Fruit fly (Drosophila melanogaster) whole organism, adult: ENCODE data around the gene Dref.

Experiments used
- CG11617 ChIP-seq: fragments of 200-800 bp; sonication (Bioruptor generic); optimal IDR thresholded peaks from 2 replicates; lab custom pipeline; 2017; ENCODE audit warnings: mild to moderate bottlenecking, missing biosample characterization, missing genetic modification reagents, missing genetic modification characterization
- CG12768 ChIP-seq: fragments of 200-800 bp; sonication (Bioruptor generic); optimal IDR thresholded peaks from 2 replicates; lab custom pipeline; 2017; ENCODE audit warnings: missing biosample characterization, missing genetic modification characterization, mild to moderate bottlenecking, moderate library complexity, missing genetic modification reagents
- CG14711 ChIP-seq: fragments of 200-800 bp; sonication (Bioruptor generic); optimal IDR thresholded peaks from 2 replicates; lab custom pipeline; 2018; ENCODE audit warnings: missing biosample characterization, mild to moderate bottlenecking, missing genetic modification characterization, moderate library complexity
- CG1620 ChIP-seq: fragments of 200-800 bp; sonication (Bioruptor generic); optimal IDR thresholded peaks from 2 replicates; lab custom pipeline; 2016; ENCODE audit warnings: missing biosample characterization, missing genetic modification characterization
- CG33017 ChIP-seq: fragments of 200-800 bp; sonication (Bioruptor generic); optimal IDR thresholded peaks from 2 replicates; lab custom pipeline; 2018; ENCODE audit warnings: missing biosample characterization, mild to moderate bottlenecking, missing genetic modification characterization, moderate library complexity
- CG5204 ChIP-seq: fragments of 200-800 bp; sonication (Bioruptor generic); optimal IDR thresholded peaks from 2 replicates; lab custom pipeline; 2016; ENCODE audit warnings: missing biosample characterization, missing genetic modification characterization
- CG7045 ChIP-seq: fragments of 200-800 bp; sonication (Bioruptor generic); optimal IDR thresholded peaks from 2 replicates; lab custom pipeline; 2017; ENCODE audit warnings: missing biosample characterization, mild to moderate bottlenecking, missing genetic modification characterization
- CG7101 ChIP-seq: fragments of 200-800 bp; sonication (Bioruptor generic); optimal IDR thresholded peaks from 2 replicates; lab custom pipeline; 2018; ENCODE audit warnings: missing biosample characterization, mild to moderate bottlenecking, missing genetic modification characterization, moderate library complexity
- Clk ChIP-seq: fragments of 200-800 bp; sonication (Bioruptor generic); optimal IDR thresholded peaks from 2 replicates; lab custom pipeline; 2017; ENCODE audit warnings: missing biosample characterization, missing genetic modification characterization
- Crg-1 ChIP-seq: fragments of 200-800 bp; sonication (Bioruptor generic); optimal IDR thresholded peaks from 2 replicates; lab custom pipeline; 2016; ENCODE audit warnings: missing biosample characterization, missing genetic modification characterization
- Hr96 ChIP-seq: fragments of 200-800 bp; sonication (Bioruptor generic); optimal IDR thresholded peaks from 2 replicates; lab custom pipeline; 2016; ENCODE audit warnings: missing biosample characterization, missing genetic modification characterization
- Mnt ChIP-seq: fragments of 200-800 bp; sonication (Bioruptor generic); optimal IDR thresholded peaks from 2 replicates; lab custom pipeline; 2016; ENCODE audit warnings: missing biosample characterization, mild to moderate bottlenecking, missing genetic modification characterization
- bab1 ChIP-seq: fragments of 200-800 bp; sonication (Bioruptor generic); optimal IDR thresholded peaks from 3 replicates; lab custom pipeline; 2019; ENCODE audit warnings: missing biosample characterization, mild to moderate bottlenecking, missing genetic modification characterization, moderate library complexity
- cic ChIP-seq: fragments of 200-800 bp; sonication (Bioruptor generic); optimal IDR thresholded peaks from 2 replicates; lab custom pipeline; 2017; ENCODE audit warnings: missing biosample characterization, mild to moderate bottlenecking, missing genetic modification characterization, moderate library complexity
- cnc ChIP-seq, 2 experiments: fragments of >200 bp; optimal IDR thresholded peaks; 2 replicates each; lab custom pipeline; 2017
- kay ChIP-seq: fragments of 200-800 bp; sonication (Bioruptor generic); peaks from one replicate; lab custom pipeline; 2016; ENCODE audit warnings: missing biosample characterization, missing genetic modification characterization, borderline replicate concordance
- ovo ChIP-seq: fragments of 200-800 bp; sonication (Bioruptor generic); optimal IDR thresholded peaks from 2 replicates; lab custom pipeline; 2016; ENCODE audit warnings: missing biosample characterization, missing genetic modification characterization
- pad ChIP-seq: fragments of 200-800 bp; sonication (Bioruptor generic); optimal IDR thresholded peaks from 3 replicates; lab custom pipeline; 2017; ENCODE audit warnings: missing biosample characterization, missing genetic modification characterization, mild to moderate bottlenecking, moderate library complexity, missing genetic modification reagents
- tj ChIP-seq: fragments of 200-800 bp; sonication (Bioruptor generic); optimal IDR thresholded peaks from 3 replicates; lab custom pipeline; 2017; ENCODE audit warnings: missing biosample characterization, mild to moderate bottlenecking, missing genetic modification characterization, moderate library complexity
- toe ChIP-seq: fragments of 200-800 bp; sonication (Bioruptor generic); optimal IDR thresholded peaks from 2 replicates; lab custom pipeline; 2016; ENCODE audit warnings: missing biosample characterization, missing genetic modification characterization

Dref gene

DNA sequence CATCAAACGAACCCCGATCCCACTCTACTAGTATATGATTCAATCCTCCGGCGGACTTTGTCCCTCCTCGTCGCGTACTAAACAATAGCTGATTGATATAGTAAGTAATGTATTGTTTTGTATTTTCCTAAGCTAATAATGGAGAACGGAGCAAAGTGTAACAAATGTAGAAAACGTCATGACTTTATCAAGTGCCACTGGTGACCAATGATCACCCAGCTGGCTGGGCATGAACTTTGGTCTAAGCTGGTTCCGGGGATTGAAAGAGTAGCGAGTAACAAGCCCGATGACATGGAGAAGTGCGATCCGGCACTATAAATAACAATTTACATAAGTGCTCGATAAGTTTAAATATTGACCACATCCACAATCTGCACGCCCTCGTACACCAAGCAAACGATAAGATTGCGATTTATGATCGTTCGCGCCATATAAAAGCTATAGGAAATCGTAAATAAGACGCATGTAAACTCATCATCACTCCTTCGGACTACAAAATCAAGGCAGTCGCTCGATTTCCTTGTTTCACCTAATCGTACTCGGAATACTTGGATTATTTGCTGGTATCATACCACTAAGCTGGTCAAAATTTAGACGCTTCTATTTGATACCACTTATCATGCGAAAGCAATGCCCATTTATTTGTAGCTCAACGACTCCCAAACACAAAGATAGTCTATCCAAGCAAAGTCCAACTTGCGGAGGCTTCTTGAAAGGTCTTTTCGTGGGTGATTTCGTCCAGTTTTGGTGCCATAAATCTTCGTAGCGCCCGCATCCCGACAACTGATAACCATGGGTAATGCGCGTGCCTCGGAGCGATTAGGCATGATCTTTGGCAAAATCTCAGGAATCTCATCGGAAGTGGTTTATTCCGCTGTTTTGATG is 17.6 kb downstream of the Dref start:
- TF ChIP-seq CG12768 (GFP tag; lab: Kevin White, UChicago) (peak; percentile 72), CG7045 (GFP tag; lab: Kevin White, UChicago) (peak; percentile 0), CG5204 (no peak), cic (GFP tag; lab: Kevin White, UChicago) (peak; percentile 19)

DNA sequence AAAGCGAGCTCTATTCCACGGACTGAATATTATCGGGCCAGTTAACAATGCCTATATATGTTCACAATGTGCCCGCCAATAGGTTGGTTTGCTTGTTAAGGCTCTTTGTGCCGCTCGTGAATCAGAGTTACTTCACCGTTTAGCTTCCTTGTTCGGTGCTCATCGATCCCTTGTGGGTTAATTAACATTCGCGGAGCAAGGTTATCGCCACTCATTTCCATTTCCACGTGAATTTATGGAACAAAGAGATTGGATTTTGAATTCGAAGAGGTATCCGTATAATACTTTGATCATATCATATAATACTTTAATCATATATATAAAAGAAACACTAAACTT is 18.5 kb downstream of the Dref start:
- no peak for TF ChIP-seq kay (GFP tag; lab: Kevin White, UChicago)
- TF ChIP-seq Clk (GFP tag; lab: Kevin White, UChicago) = no peak
- TF ChIP-seq CG7101 (tag; lab: Kevin White, UChicago) = no peak
- no peak for TF ChIP-seq cic (GFP tag; lab: Kevin White, UChicago)
- no peak for TF ChIP-seq ovo
- TF ChIP-seq CG11617 (GFP tag; lab: Kevin White, UChicago) = no peak
- TF ChIP-seq CG33017 (tag; lab: Kevin White, UChicago) = no peak
- no peak for TF ChIP-seq bab1 (GFP tag; lab: Kevin White, UChicago)
- no peak for TF ChIP-seq tj (GFP tag; lab: Kevin White, UChicago)
- no peak for TF ChIP-seq CG14711
- no peak for TF ChIP-seq CG12768 (GFP tag; lab: Kevin White, UChicago)
- no peak for TF ChIP-seq CG7045 (GFP tag; lab: Kevin White, UChicago)
- TF ChIP-seq CG5204 = no peak
- no peak for TF ChIP-seq CG1620

DNA sequence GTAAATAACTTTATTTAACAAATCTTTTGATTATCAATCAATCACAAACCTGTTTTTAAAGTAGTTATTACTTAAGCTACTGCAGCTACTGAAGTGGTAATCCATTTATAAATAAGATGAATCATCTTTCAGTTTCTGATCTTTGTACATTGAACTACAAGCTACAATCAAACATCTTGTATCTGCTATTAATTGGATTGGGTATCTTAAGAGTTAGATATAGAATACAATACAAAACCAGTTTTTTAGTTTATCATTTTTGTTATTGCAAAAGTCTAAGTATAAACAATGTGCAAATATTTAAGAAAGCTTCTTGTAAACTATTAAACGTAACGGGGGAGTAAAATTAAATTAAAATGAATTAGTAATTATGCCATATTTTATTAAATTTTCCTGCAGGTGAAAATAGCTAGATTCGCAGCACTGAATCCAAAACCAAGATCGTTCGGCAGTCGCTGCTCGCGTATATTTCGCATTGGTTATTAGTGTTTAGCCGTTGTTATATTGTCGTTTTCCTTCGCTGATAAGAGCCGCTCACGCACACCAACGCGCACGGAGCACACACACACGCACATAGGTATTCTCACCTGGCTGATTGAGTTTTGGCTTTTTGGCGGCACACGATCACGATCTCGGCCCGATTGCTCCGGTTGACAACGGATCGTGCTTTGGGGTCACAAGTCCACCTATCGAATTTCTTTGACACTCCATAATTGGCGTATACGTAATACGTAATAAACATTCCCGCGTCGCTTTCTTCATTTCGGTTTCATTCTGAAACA is 19.1 kb downstream of the Dref start:
- TF ChIP-seq CG12768 (GFP tag; lab: Kevin White, UChicago) = peak; percentile 68
- TF ChIP-seq Clk (GFP tag; lab: Kevin White, UChicago) = no peak
- TF ChIP-seq cic (GFP tag; lab: Kevin White, UChicago) = peak; percentile 47

DNA sequence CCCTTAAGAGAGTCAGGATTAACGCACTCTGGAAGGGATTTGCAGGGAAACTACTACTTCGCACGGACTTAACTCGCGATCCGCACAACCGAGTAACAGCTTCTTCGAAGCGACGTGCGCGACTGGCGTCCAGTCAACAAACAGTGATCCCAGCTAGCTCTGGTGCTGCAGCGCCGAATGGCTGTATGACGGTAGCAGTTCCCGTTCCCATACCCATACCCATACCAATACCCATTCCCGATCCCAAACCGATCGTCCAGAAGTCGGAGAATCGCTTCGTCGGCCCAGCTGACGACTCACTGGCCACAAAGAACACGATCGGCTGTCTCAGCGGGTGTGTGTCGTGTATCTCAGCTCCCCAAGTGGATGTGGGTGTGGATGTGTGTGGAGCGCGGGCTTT is 19.8 kb downstream of the Dref start, which contains the start of gene CG5853:
Gene CG5853, minus strand, starts transcription at position 384 of the 400 bp plus-strand sequence.
- TF ChIP-seq Mnt (GFP tag; lab: Kevin White, UChicago) = peak; percentile 79
- peak; percentile 37 for TF ChIP-seq ovo
- peak; percentile 25 for TF ChIP-seq tj (GFP tag; lab: Kevin White, UChicago)
- peak; percentile 11 for TF ChIP-seq CG14711
- peak; percentile 18 for TF ChIP-seq toe
- no peak for TF ChIP-seq Crg-1
- TF ChIP-seq CG33017 (tag; lab: Kevin White, UChicago) = peak; percentile 27
- no peak for TF ChIP-seq CG11617 (GFP tag; lab: Kevin White, UChicago)
- peak; percentile 25 for TF ChIP-seq Clk (GFP tag; lab: Kevin White, UChicago)
- peak; percentile 62 for TF ChIP-seq bab1 (GFP tag; lab: Kevin White, UChicago)
- peak; percentile 26 for TF ChIP-seq CG7101 (tag; lab: Kevin White, UChicago)
- TF ChIP-seq CG7045 (GFP tag; lab: Kevin White, UChicago) = no peak
- no peak for TF ChIP-seq kay (GFP tag; lab: Kevin White, UChicago)
- peak; percentile 33 for TF ChIP-seq pad (GFP tag; lab: Kevin White, UChicago)
- TF ChIP-seq CG5204 = no peak
- peak; percentile 79 for TF ChIP-seq cic (GFP tag; lab: Kevin White, UChicago)
- TF ChIP-seq Hr96 (GFP tag; lab: Kevin White, UChicago) = peak; percentile 46
- peak; percentile 78 for TF ChIP-seq CG12768 (GFP tag; lab: Kevin White, UChicago)
- no peak for TF ChIP-seq cnc (optimal IDR thresholded peaks at IDR 0.05; lab: Kevin White, UChicago)

DNA sequence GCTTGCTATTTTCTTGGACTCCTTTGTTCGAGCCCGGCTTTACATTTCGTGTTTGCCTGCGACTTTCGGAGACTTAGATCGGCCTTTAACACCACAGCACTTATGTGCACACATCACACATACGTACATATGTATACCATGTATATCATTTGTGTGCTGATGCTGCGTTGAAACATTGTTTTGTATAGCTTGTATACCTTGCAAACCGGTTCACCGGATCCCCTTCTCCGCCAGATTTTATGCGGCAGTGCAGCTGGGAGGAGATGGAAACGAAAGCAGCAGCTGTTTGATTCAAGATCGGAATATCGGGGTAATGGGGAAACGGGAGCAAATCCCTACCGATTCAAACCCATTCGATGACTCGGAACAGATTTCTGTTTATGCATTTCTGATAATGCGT is 21.0 kb downstream of the Dref start:
- no peak for TF ChIP-seq Hr96 (GFP tag; lab: Kevin White, UChicago)
- TF ChIP-seq Mnt (GFP tag; lab: Kevin White, UChicago) = no peak
- no peak for TF ChIP-seq CG7101 (tag; lab: Kevin White, UChicago)
- no peak for TF ChIP-seq CG7045 (GFP tag; lab: Kevin White, UChicago)
- TF ChIP-seq tj (GFP tag; lab: Kevin White, UChicago) = no peak
- TF ChIP-seq CG14711 = no peak
- no peak for TF ChIP-seq toe
- no peak for TF ChIP-seq CG11617 (GFP tag; lab: Kevin White, UChicago)
- no peak for TF ChIP-seq cic (GFP tag; lab: Kevin White, UChicago)
- TF ChIP-seq pad (GFP tag; lab: Kevin White, UChicago) = no peak
- TF ChIP-seq Crg-1 = no peak
- TF ChIP-seq CG1620 = no peak
- no peak for TF ChIP-seq bab1 (GFP tag; lab: Kevin White, UChicago)
- TF ChIP-seq cnc (optimal IDR thresholded peaks at IDR 0.05; lab: Kevin White, UChicago) = no peak
- no peak for TF ChIP-seq kay (GFP tag; lab: Kevin White, UChicago)
- TF ChIP-seq CG33017 (tag; lab: Kevin White, UChicago) = no peak
- TF ChIP-seq CG12768 (GFP tag; lab: Kevin White, UChicago) = no peak

DNA sequence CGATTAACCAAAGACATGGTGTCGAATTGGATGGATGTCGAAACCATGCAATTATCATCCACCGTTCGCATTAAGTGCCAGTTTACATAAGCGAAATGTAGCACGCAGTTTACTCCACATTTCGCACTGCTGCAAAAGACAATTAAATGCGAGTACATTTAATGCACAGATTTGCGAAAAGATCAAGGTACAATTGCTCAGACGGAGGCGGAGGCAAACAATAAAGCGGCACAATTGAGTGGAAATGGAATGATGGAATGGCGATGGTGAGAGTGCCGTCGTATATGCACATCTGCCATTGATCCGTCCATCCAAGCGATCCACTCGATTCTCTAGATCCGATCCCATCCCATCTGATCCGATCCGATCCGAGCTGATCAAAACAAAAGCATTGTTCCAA is 21.9 kb downstream of the Dref start:
- TF ChIP-seq Crg-1 (no peak), CG5204 (no peak), CG33017 (tag; lab: Kevin White, UChicago) (no peak), pad (GFP tag; lab: Kevin White, UChicago) (no peak), kay (GFP tag; lab: Kevin White, UChicago) (no peak), tj (GFP tag; lab: Kevin White, UChicago) (no peak)
